Worm (Caenorhabditis elegans) whole organism, young adult: ENCODE results near the gene W10G6.1.
"Not testable (repeated sequence)": the region's sequence is repeated elsewhere in the genome, so short reads cannot be mapped to it uniquely, and the experiment has no call there.

Source experiments
- B0035.1 ChIP-seq: sonication (generic microtip); optimal IDR thresholded peaks from 2 replicates; lab custom pipeline; 2016; ENCODE audit warnings: missing genetic modification characterization, mild to moderate bottlenecking, missing compliant biosample characterization, missing genotype, missing genetic modification reagents
- C17E4.6 ChIP-seq: fragments of 200-800 bp; sonication (Bioruptor generic); IDR thresholded peaks from 2 replicates; pipeline ENCODE4 v1.3.6; 2022; ENCODE audit warnings: missing genetic modification reagents, missing genetic modification characterization, missing compliant biosample characterization
- D2030.7 ChIP-seq: fragments of 200-800 bp; sonication (Bioruptor generic); IDR thresholded peaks from 2 replicates; pipeline ENCODE4 v1.3.6; 2022; ENCODE audit warnings: missing genetic modification reagents, missing genetic modification characterization, missing compliant biosample characterization
- F22D6.2 ChIP-seq: sonication (generic microtip); optimal IDR thresholded peaks from 2 replicates; lab custom pipeline; 2016; ENCODE audit warnings: mild to moderate bottlenecking, missing genetic modification characterization, missing compliant biosample characterization
- F49E8.2 ChIP-seq: sonication (generic microtip); optimal IDR thresholded peaks from 3 replicates; lab custom pipeline; 2017; ENCODE audit warnings: missing genetic modification characterization, mild to moderate bottlenecking, missing compliant biosample characterization, antibody characterized with exemption, moderate library complexity; ENCODE audit not compliant: insufficient read depth
- K12H6.12 ChIP-seq: fragments of 200-800 bp; sonication (Bioruptor generic); optimal IDR thresholded peaks from 2 replicates; lab custom pipeline; 2018; ENCODE audit warnings: mild to moderate bottlenecking, missing genetic modification characterization, missing compliant biosample characterization
- Y56A3A.18 ChIP-seq: fragments of 200-800 bp; sonication (Bioruptor generic); IDR thresholded peaks from 2 replicates; pipeline ENCODE4 v1.3.6; 2022; ENCODE audit warnings: missing genetic modification reagents, missing genetic modification characterization, missing compliant biosample characterization
- Y67H2A.10 ChIP-seq: fragments of 200-800 bp; sonication (Bioruptor generic); conservative IDR thresholded peaks from 2 replicates; pipeline ENCODE4 v1.3.6; 2022; ENCODE audit warnings: missing genetic modification reagents, missing genetic modification characterization, missing compliant biosample characterization
- ama-1 ChIP-seq, 3 experiments: fragments of 150-350 bp in 1 of 3; sonication (generic microtip) in 2 of 3; optimal IDR thresholded peaks; 2 replicates each; lab custom pipeline; 2014 to 2018; ENCODE audit warnings: missing biosample characterization in 2 of 3, missing genetic modification characterization in 2 of 3, missing genetic modification reagents in 2 of 3
- athp-1 ChIP-seq: sonication (generic microtip); optimal IDR thresholded peaks from 2 replicates; lab custom pipeline; 2017; ENCODE audit warnings: mild to moderate bottlenecking, missing genetic modification characterization, missing compliant biosample characterization
- cebp-1 ChIP-seq, 2 experiments: fragments of 200-800 bp in 1 of 2; sonication (Bioruptor generic) in 1 of 2; sonication (generic microtip) in 1 of 2; IDR thresholded peaks in 1 of 2; optimal IDR thresholded peaks in 1 of 2; 2 replicates each; pipeline versions ENCODE4 v1.3.6 to Lab custom; 2017 to 2022; ENCODE audit warnings: missing compliant biosample characterization in 2 of 2, missing genetic modification characterization in 2 of 2, mild to moderate bottlenecking in 1 of 2, missing genetic modification reagents in 1 of 2, moderate library complexity in 1 of 2
- ceh-79 ChIP-seq: sonication (generic microtip); optimal IDR thresholded peaks from 2 replicates; lab custom pipeline; 2017; ENCODE audit warnings: mild to moderate bottlenecking, missing genetic modification characterization, missing compliant biosample characterization
- die-1 ChIP-seq: sonication (generic microtip); optimal IDR thresholded peaks from 2 replicates; lab custom pipeline; 2016; ENCODE audit warnings: missing genotype, mild to moderate bottlenecking, missing genetic modification characterization, missing compliant biosample characterization
- gei-17 ChIP-seq: fragments of 200-800 bp; sonication (Bioruptor generic); optimal IDR thresholded peaks from 2 replicates; lab custom pipeline; 2018; ENCODE audit warnings: mild to moderate bottlenecking, missing genetic modification characterization, missing compliant biosample characterization
- hmg-1.2 ChIP-seq: fragments of 200-800 bp; sonication (Bioruptor generic); IDR thresholded peaks from 2 replicates; pipeline ENCODE4 v1.3.6; 2022; ENCODE audit warnings: missing genetic modification reagents, missing genetic modification characterization, missing compliant biosample characterization
- hmg-20 ChIP-seq: fragments of 200-800 bp; sonication (Bioruptor generic); IDR thresholded peaks from 2 replicates; pipeline ENCODE4 v1.3.6; 2022; ENCODE audit warnings: missing genetic modification reagents, missing genetic modification characterization, missing compliant biosample characterization
- hrde-1 ChIP-seq: sonication (generic microtip); optimal IDR thresholded peaks from 2 replicates; lab custom pipeline; 2016; ENCODE audit warnings: missing genetic modification characterization, mild to moderate bottlenecking, missing compliant biosample characterization, moderate library complexity, missing genotype, missing genetic modification reagents, borderline replicate concordance
- hsf-1 ChIP-seq: fragments of 200-800 bp; sonication (Bioruptor generic); IDR thresholded peaks from 2 replicates; pipeline ENCODE4 v1.3.6; 2022; ENCODE audit warnings: missing genetic modification reagents, missing genetic modification characterization, missing compliant biosample characterization
- let-526 ChIP-seq: fragments of 200-800 bp; sonication (Bioruptor generic); IDR thresholded peaks from 2 replicates; pipeline ENCODE4 v1.3.6; 2022; ENCODE audit warnings: missing genetic modification reagents, missing genetic modification characterization, missing compliant biosample characterization
- lin-26 ChIP-seq: fragments of 200-800 bp; sonication (Bioruptor generic); IDR thresholded peaks from 2 replicates; pipeline ENCODE4 v1.3.6; 2022; ENCODE audit warnings: missing genetic modification reagents, missing genetic modification characterization, missing compliant biosample characterization
- lsl-1 ChIP-seq: fragments of 200-800 bp; sonication (Bioruptor generic); optimal IDR thresholded peaks from 2 replicates; lab custom pipeline; 2018; ENCODE audit warnings: mild to moderate bottlenecking, missing genetic modification characterization, moderate library complexity, missing compliant biosample characterization
- lsy-27 ChIP-seq: sonication (generic microtip); optimal IDR thresholded peaks from 2 replicates; lab custom pipeline; 2017; ENCODE audit warnings: missing genetic modification characterization, mild to moderate bottlenecking, missing compliant biosample characterization, antibody characterized with exemption, missing genotype, borderline replicate concordance; ENCODE audit not compliant: insufficient read depth
- mcd-1 ChIP-seq: fragments of 200-800 bp; sonication (Bioruptor generic); IDR thresholded peaks from 2 replicates; pipeline ENCODE4 v1.3.6; 2022; ENCODE audit warnings: missing genetic modification reagents, missing genetic modification characterization, missing compliant biosample characterization
- mes-4 ChIP-seq: sonication (generic microtip); optimal IDR thresholded peaks from 2 replicates; lab custom pipeline; 2016; ENCODE audit warnings: missing genotype, missing genetic modification characterization, missing compliant biosample characterization
- nfya-1 ChIP-seq: sonication (generic microtip); optimal IDR thresholded peaks from 2 replicates; lab custom pipeline; 2017; ENCODE audit warnings: antibody characterized with exemption, missing compliant biosample characterization, missing genetic modification characterization, borderline replicate concordance; ENCODE audit not compliant: insufficient read depth
- nfya-2 ChIP-seq: fragments of 200-800 bp; sonication (Bioruptor generic); IDR thresholded peaks from 2 replicates; pipeline ENCODE4 v1.3.6; 2022; ENCODE audit warnings: missing genetic modification reagents, missing genetic modification characterization, missing compliant biosample characterization
- nfyb-1 ChIP-seq: fragments of 200-800 bp; sonication (Bioruptor generic); IDR thresholded peaks from 2 replicates; pipeline ENCODE4 v1.3.6; 2022; ENCODE audit warnings: missing genetic modification reagents, missing genetic modification characterization, missing compliant biosample characterization
- nhr-120 ChIP-seq: fragments of 200-800 bp; sonication (Bioruptor generic); IDR thresholded peaks from 2 replicates; pipeline ENCODE4 v1.3.6; 2022; ENCODE audit warnings: missing genetic modification characterization, missing compliant biosample characterization
- nhr-80 ChIP-seq: sonication (generic microtip); optimal IDR thresholded peaks from 2 replicates; lab custom pipeline; 2016; ENCODE audit warnings: missing genetic modification characterization, missing compliant biosample characterization
- nhr-90 ChIP-seq: sonication (generic microtip); optimal IDR thresholded peaks from 2 replicates; lab custom pipeline; 2016; ENCODE audit warnings: missing genotype, mild to moderate bottlenecking, missing genetic modification characterization, missing compliant biosample characterization
- pha-4 ChIP-seq: fragments of 150-350 bp; sonication (generic microtip); optimal IDR thresholded peaks from 2 replicates; lab custom pipeline; 2014; ENCODE audit warnings: missing biosample characterization, missing genetic modification reagents, missing genetic modification characterization
- rcor-1 ChIP-seq: fragments of 200-800 bp; sonication (Bioruptor generic); IDR thresholded peaks from 2 replicates; pipeline ENCODE4 v1.3.6; 2022; ENCODE audit warnings: missing genetic modification reagents, missing genetic modification characterization, missing compliant biosample characterization
- rpc-1 ChIP-seq, 2 experiments: fragments of 150-350 bp in 1 of 2; sonication (generic microtip) in 1 of 2; optimal IDR thresholded peaks; 2 replicates each; lab custom pipeline; 2014 to 2018; ENCODE audit warnings: missing biosample characterization in 1 of 2, missing genetic modification characterization in 1 of 2, missing genetic modification reagents in 1 of 2, missing genotype in 1 of 2
- snpc-1.1 ChIP-seq: sonication (generic microtip); optimal IDR thresholded peaks from 2 replicates; lab custom pipeline; 2017; ENCODE audit warnings: missing genetic modification characterization, mild to moderate bottlenecking, missing compliant biosample characterization, antibody characterized with exemption, moderate library complexity, missing genotype, missing genetic modification reagents; ENCODE audit not compliant: insufficient read depth
- snpc-4 ChIP-seq, 5 experiments: fragments of 150-350 bp in 1 of 5; sonication (generic microtip) in 4 of 5; optimal IDR thresholded peaks; 2 replicates each; lab custom pipeline; 2014 to 2018; ENCODE audit warnings: missing genetic modification characterization in 5 of 5, missing biosample characterization in 3 of 5, antibody characterized with exemption in 2 of 5, mild to moderate bottlenecking in 2 of 5, missing compliant biosample characterization in 2 of 5, missing genotype in 2 of 5, moderate library complexity in 2 of 5, missing genetic modification reagents in 1 of 5
- tbp1 ChIP-seq: fragments of 200-800 bp; sonication (Bioruptor generic); optimal IDR thresholded peaks from 2 replicates; lab custom pipeline; 2018; ENCODE audit warnings: mild to moderate bottlenecking, missing genetic modification characterization, missing compliant biosample characterization
- zfh-2 ChIP-seq: fragments of 200-800 bp; sonication (Bioruptor generic); conservative IDR thresholded peaks from 2 replicates; pipeline ENCODE4 v1.3.6; 2022; ENCODE audit warnings: missing genetic modification reagents, missing genetic modification characterization, missing compliant biosample characterization
- zim-3 ChIP-seq: sonication (generic microtip); optimal IDR thresholded peaks from 2 replicates; lab custom pipeline; 2017; ENCODE audit warnings: mild to moderate bottlenecking, missing genetic modification characterization, moderate library complexity, missing compliant biosample characterization
- ztf-18 ChIP-seq: sonication (generic microtip); optimal IDR thresholded peaks from 2 replicates; lab custom pipeline; 2016; ENCODE audit warnings: missing genotype, mild to moderate bottlenecking, missing genetic modification characterization, missing compliant biosample characterization
- ztf-26 ChIP-seq: sonication (generic microtip); optimal IDR thresholded peaks from 2 replicates; lab custom pipeline; 2017; ENCODE audit warnings: missing genetic modification characterization, missing compliant biosample characterization
- ztf-28 ChIP-seq: fragments of 200-800 bp; sonication (Bioruptor generic); IDR thresholded peaks from 2 replicates; pipeline ENCODE4 v1.3.6; 2022; ENCODE audit warnings: missing genetic modification reagents, missing genetic modification characterization, missing compliant biosample characterization

The W10G6.1 gene

DNA sequence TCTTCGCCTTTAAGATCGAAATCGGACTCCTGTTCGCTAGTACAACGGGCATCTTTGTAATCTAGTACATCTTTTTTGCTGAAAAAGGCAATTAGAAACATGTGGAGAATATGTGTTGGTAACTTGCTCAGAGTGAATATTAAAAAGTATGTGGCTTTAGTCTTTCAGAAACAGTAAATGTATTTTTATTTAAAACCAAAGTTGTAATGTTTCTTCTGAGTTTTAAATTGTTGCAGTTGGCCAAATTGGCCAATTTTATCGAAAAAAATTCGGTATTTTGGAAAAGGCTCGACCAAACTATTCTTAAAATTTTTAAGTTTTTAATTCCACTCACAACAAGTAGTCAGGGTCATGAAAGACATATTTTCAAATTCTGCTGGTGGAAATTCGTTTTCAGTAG lies 38.1 kb downstream of the W10G6.1 start, which contains the start of gene F52E10.2:
F52E10.2 (minus strand) TSS at position 101 of the 400 bp plus-strand sequence.
- no peak for TF ChIP-seq tbp1
- TF ChIP-seq nfya-1 (tag; lab: Kevin White, UChicago) = no peak
- TF ChIP-seq ama-1 (optimal IDR thresholded peaks at IDR 0.05; lab: Kevin White, UChicago) = no peak
- TF ChIP-seq ama-1 (GFP tag; optimal IDR thresholded peaks at IDR 0.05; lab: Kevin White, UChicago) = no peak
- no peak for TF ChIP-seq gei-17 (GFP tag; lab: Kevin White, UChicago)
- no peak for TF ChIP-seq nhr-90 (tag; lab: Kevin White, UChicago)
- no peak for TF ChIP-seq mcd-1 (GFP tag; lab: Robert Waterston, UW)
- no peak for TF ChIP-seq nfya-2
- TF ChIP-seq D2030.7 = no peak
- TF ChIP-seq pha-4 (tag; lab: Kevin White, UChicago) = no peak
- no peak for TF ChIP-seq Y67H2A.10
- TF ChIP-seq F49E8.2 (tag; lab: Kevin White, UChicago) = no peak
- TF ChIP-seq ztf-28 = no peak

DNA sequence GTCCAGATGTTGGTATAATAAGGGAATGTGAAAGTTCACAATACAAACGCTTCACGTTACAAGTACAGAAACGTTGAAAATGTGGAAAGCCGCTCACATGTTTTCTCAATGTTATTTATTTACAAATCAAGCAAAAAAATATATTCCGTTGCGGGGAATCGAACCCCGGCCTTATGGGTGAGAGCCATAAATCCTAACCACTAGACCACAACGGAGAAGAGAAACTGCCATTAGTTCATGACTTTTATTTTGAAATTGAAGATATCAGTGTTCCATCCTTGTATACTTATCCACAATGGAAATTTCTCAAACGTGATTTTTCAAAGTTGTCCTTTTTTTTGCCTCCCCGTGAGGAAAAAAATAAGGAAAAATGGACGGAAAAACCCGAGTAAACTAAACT lies 39.2 kb downstream of the W10G6.1 start:
- not testable (repeated sequence) for TF ChIP-seq rpc-1 (optimal IDR thresholded peaks at IDR 0.05; lab: Kevin White, UChicago)
- TF ChIP-seq rpc-1 (tag; optimal IDR thresholded peaks at IDR 0.05; lab: Kevin White, UChicago) (peak; percentile 15), lin-26 (GFP tag; lab: Robert Waterston, UW) (0 out of 2 replicates have a peak, but pooled peaks have one; percentile 46), hmg-1.2 (GFP tag; lab: Robert Waterston, UW) (peak; percentile 27; the same call in 1 of the 2 replicates)
- TF ChIP-seq, all 124 proteins: peak for 3; not testable (repeated sequence) for 121

DNA sequence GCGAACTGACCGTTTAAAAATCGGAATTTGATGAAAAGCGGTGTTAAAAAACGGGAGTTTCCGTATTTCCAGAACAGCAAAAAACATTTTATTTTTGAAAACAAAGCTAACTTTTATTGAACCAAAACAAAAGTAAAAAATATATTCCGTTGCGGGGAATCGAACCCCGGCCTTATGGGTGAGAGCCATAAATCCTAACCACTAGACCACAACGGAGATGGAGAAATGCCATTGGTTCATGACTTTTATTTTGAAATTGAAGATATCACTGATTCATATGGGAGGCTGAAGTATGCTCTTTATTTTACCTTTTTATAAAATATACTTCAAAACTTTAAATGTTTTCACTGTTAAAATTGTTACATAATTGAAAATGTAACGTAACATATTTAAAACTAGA lies 40.2 kb downstream of the W10G6.1 start:
- TF ChIP-seq lsl-1 (GFP tag; lab: Kevin White, UChicago) (no peak), die-1 (tag; lab: Kevin White, UChicago) (peak; percentile 2), B0035.1 (tag; lab: Kevin White, UChicago) (no peak), hsf-1 (no peak), snpc-4 (GFP tag; optimal IDR thresholded peaks at IDR 0.05; lab: Kevin White, UChicago) (peak; percentile 22), snpc-4 (tag; optimal IDR thresholded peaks at IDR 0.05; lab: Kevin White, UChicago) (no peak), nhr-120 (GFP tag; lab: Robert Waterston, UW) (no peak), ztf-18 (tag; lab: Kevin White, UChicago) (peak; percentile 1), hmg-1.2 (GFP tag; lab: Robert Waterston, UW) (peak; percentile 34; the same call in 1 of the 2 replicates), F22D6.2 (tag; lab: Kevin White, UChicago) (no peak), ztf-26 (no peak), let-526 (no peak), lsy-27 (no peak), tbp1 (peak; percentile 84), ztf-28 (no peak), zim-3 (tag; lab: Kevin White, UChicago) (no peak), ceh-79 (tag; lab: Kevin White, UChicago) (no peak), mcd-1 (GFP tag; lab: Robert Waterston, UW) (no peak), hmg-20 (GFP tag; lab: Robert Waterston, UW) (no peak), cebp-1 (GFP tag; IDR thresholded peaks at IDR 0.05; lab: Robert Waterston, UW) (no peak), cebp-1 (tag; optimal IDR thresholded peaks at IDR 0.05; lab: Kevin White, UChicago) (no peak), nfyb-1 (GFP tag; lab: Robert Waterston, UW) (no peak), zfh-2 (GFP tag; lab: Robert Waterston, UW) (no peak), mes-4 (tag; lab: Kevin White, UChicago) (peak; percentile 4), ama-1 (optimal IDR thresholded peaks at IDR 0.05; lab: Kevin White, UChicago) (no peak), ama-1 (GFP tag; optimal IDR thresholded peaks at IDR 0.05; lab: Kevin White, UChicago) (peak in 1 of 2 experiments; percentile 8), snpc-1.1 (no peak), K12H6.12 (tag; lab: Kevin White, UChicago) (no peak), rpc-1 (optimal IDR thresholded peaks at IDR 0.05; lab: Kevin White, UChicago) (peak; percentile 55), rpc-1 (tag; optimal IDR thresholded peaks at IDR 0.05; lab: Kevin White, UChicago) (peak; percentile 74), hrde-1 (tag; lab: Kevin White, UChicago) (no peak), rcor-1 (GFP tag; lab: Robert Waterston, UW) (no peak), Y56A3A.18 (GFP tag; lab: Robert Waterston, UW) (no peak), C17E4.6 (GFP tag; lab: Robert Waterston, UW) (no peak), athp-1 (tag; lab: Kevin White, UChicago) (no peak), nhr-80 (tag; lab: Kevin White, UChicago) (no peak)
